Worm (Caenorhabditis elegans) whole organism, L2 larva: ENCODE data around the gene M163.21.

Source experiments
- Y55F3AM.14 ChIP-seq: fragments of 200-800 bp; sonication (Bioruptor generic); optimal IDR thresholded peaks from 2 replicates; lab custom pipeline; 2018; ENCODE audit warnings: mild to moderate bottlenecking, missing genetic modification characterization, missing compliant biosample characterization
- aly-2 ChIP-seq: fragments of 150-350 bp; optimal IDR thresholded peaks from 2 replicates; lab custom pipeline; 2014; ENCODE audit warnings: missing biosample characterization, missing genetic modification characterization
- ama-1 ChIP-seq: fragments of 150-350 bp; optimal IDR thresholded peaks from 2 replicates; lab custom pipeline; 2018; ENCODE audit warnings: inconsistent platforms
- ceh-82 ChIP-seq: fragments of 150-350 bp; optimal IDR thresholded peaks from 2 replicates; lab custom pipeline; 2014; ENCODE audit warnings: missing biosample characterization, missing genetic modification characterization
- fos-1 ChIP-seq: fragments of 150-350 bp; optimal IDR thresholded peaks from 2 replicates; lab custom pipeline; 2014; ENCODE audit warnings: missing biosample characterization, missing genetic modification characterization
- mdl-1 ChIP-seq, 2 experiments: fragments of 150-350 bp in 1 of 2; sonication (generic microtip) in 1 of 2; optimal IDR thresholded peaks; 2 replicates each; lab custom pipeline; 2017; ENCODE audit warnings: missing biosample characterization in 2 of 2, missing genetic modification characterization in 2 of 2
- nhr-11 ChIP-seq: fragments of 150-350 bp; optimal IDR thresholded peaks from 2 replicates; lab custom pipeline; 2014; ENCODE audit warnings: missing biosample characterization, missing genetic modification characterization
- nhr-77 ChIP-seq: fragments of 150-350 bp; optimal IDR thresholded peaks from 2 replicates; lab custom pipeline; 2014; ENCODE audit warnings: missing biosample characterization, missing genetic modification characterization
- sma-9 ChIP-seq, 2 experiments: fragments of 150-350 bp in 1 of 2; sonication (generic microtip) in 1 of 2; optimal IDR thresholded peaks; 2 replicates each; lab custom pipeline; 2014 to 2016; ENCODE audit warnings: missing genetic modification characterization in 2 of 2, mild to moderate bottlenecking in 1 of 2, missing biosample characterization in 1 of 2, missing compliant biosample characterization in 1 of 2, missing genetic modification reagents in 1 of 2, moderate library complexity in 1 of 2
- snpc-4 ChIP-seq: fragments of 150-350 bp; optimal IDR thresholded peaks from 2 replicates; lab custom pipeline; 2014; ENCODE audit warnings: missing biosample characterization, missing genetic modification characterization
- unc-62 ChIP-seq: fragments of 150-350 bp; optimal IDR thresholded peaks from 2 replicates; lab custom pipeline; 2014; ENCODE audit warnings: missing biosample characterization, missing genetic modification reagents, missing genetic modification characterization
- ztf-11 ChIP-seq: sonication (generic microtip); optimal IDR thresholded peaks from 2 replicates; lab custom pipeline; 2017; ENCODE audit warnings: missing biosample characterization, missing genetic modification characterization

ce11 chrX:14435648-14436155, 30.9 kb upstream of the M163.21 start:
- TF ChIP-seq ceh-82 (tag; lab: Kevin White, UChicago) = no peak
- no peak for TF ChIP-seq ztf-11 (tag; lab: Kevin White, UChicago)
- TF ChIP-seq unc-62 = no peak
- no peak for TF ChIP-seq Y55F3AM.14 (GFP tag; lab: Kevin White, UChicago)
- TF ChIP-seq snpc-4 (tag; lab: Kevin White, UChicago) = no peak
- no peak for TF ChIP-seq mdl-1 (tag; optimal IDR thresholded peaks at IDR 0.05; lab: Kevin White, UChicago)
- no peak for TF ChIP-seq sma-9 (GFP tag; optimal IDR thresholded peaks at IDR 0.05; lab: Kevin White, UChicago)
- no peak for TF ChIP-seq sma-9 (tag; optimal IDR thresholded peaks at IDR 0.05; lab: Kevin White, UChicago)
- TF ChIP-seq nhr-11 (tag; lab: Kevin White, UChicago) = no peak
- TF ChIP-seq aly-2 = no peak
- TF ChIP-seq nhr-77 = no peak
- no peak for TF ChIP-seq ama-1 (lab: Kevin White, UChicago)
- no peak for TF ChIP-seq fos-1 (tag; lab: Kevin White, UChicago)
